Worm (Caenorhabditis elegans): ENCODE results near the gene ceh-7.

ce11 chrII:8703729-8704128 lies at the start of gene ceh-7:
- TF ChIP-seq unc-55 (GFP tag; optimal IDR thresholded peaks at IDR 0.05) (no peak), madf-2 (tag; optimal IDR thresholded peaks at IDR 0.05) (no peak), rnt-1 (tag; optimal IDR thresholded peaks at IDR 0.05) (no peak), tbx-2 (tag; optimal IDR thresholded peaks at IDR 0.05) (no peak), ceh-14 (tag; optimal IDR thresholded peaks at IDR 0.05) (no peak), F13H6.1 (tag; optimal IDR thresholded peaks at IDR 0.05) (no peak), nhr-11 (tag; optimal IDR thresholded peaks at IDR 0.05) (no peak), pag-3 (tag; optimal IDR thresholded peaks at IDR 0.05; ENCODE audit: borderline replicate concordance) (no peak), ama-1 (optimal IDR thresholded peaks at IDR 0.05) (no peak), fkh-10 (GFP tag; optimal IDR thresholded peaks at IDR 0.05) (no peak)

All from whole organism, late embryonic.